Worm (Caenorhabditis elegans): ENCODE measurements around the gene nucl-1.

DNA sequence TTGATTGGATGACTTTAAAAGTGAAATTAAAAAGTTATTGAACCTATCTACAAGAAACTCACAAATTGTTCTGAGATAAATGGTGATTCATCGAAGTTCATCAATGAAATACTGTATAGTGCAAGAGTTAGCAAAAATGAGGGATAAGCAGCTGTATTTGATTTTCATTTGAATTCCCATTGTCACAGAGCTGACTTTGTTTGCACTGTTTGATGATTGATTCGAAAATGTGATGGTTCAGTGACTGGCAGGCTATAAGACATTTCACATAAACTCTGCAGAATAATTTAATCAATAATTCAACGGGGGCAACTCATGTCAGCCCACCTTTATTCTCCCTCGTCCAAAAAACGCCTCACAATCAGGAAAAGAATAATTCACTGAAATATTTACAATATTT lies 45.7 kb downstream of the nucl-1 start, which contains the start of gene T09A12.8:
- TF ChIP-seq ets-4 (GFP tag; optimal IDR thresholded peaks at IDR 0.05), result no peak
- TF ChIP-seq rcor-1 (GFP tag; IDR thresholded peaks at IDR 0.05), result no peak
- no peak for TF ChIP-seq rpc-1 (optimal IDR thresholded peaks at IDR 0.05)
- TF ChIP-seq rpc-1 (tag; optimal IDR thresholded peaks at IDR 0.05), result no peak
- TF ChIP-seq repo-1 (tag; optimal IDR thresholded peaks at IDR 0.05), result no peak
- TF ChIP-seq egrh-3 (GFP tag; IDR thresholded peaks at IDR 0.05), result no peak
- no peak for TF ChIP-seq mel-28 (tag; optimal IDR thresholded peaks at IDR 0.05; ENCODE audit: borderline replicate concordance)
- TF ChIP-seq pha-4 (tag; optimal IDR thresholded peaks at IDR 0.05), result no peak
- no peak for TF ChIP-seq Y95B8A.8 (GFP tag; IDR thresholded peaks at IDR 0.05)
- TF ChIP-seq F55B11.4 (tag; optimal IDR thresholded peaks at IDR 0.05; ENCODE audit: borderline replicate concordance, insufficient read depth), result no peak
- no peak for TF ChIP-seq hlh-26 (GFP tag; conservative IDR thresholded peaks at IDR 0.05)
- no peak for TF ChIP-seq T07F8.4 (tag; optimal IDR thresholded peaks at IDR 0.05)
- TF ChIP-seq F22D6.2 (tag; optimal IDR thresholded peaks at IDR 0.05), result no peak
- no peak for TF ChIP-seq lsl-1 (GFP tag; optimal IDR thresholded peaks at IDR 0.05)
- TF ChIP-seq ztf-6 (GFP tag; IDR thresholded peaks at IDR 0.05), result no peak

Data from whole organism, young adult.